Worm (Caenorhabditis elegans) whole organism, late embryonic: Measurements from ENCODE around the gene npl-10.

Experiments used
- Y22D7AL.16 ChIP-seq: sonication (generic microtip); optimal IDR thresholded peaks from 2 replicates; lab custom pipeline; 2016; ENCODE audit warnings: missing genetic modification characterization, missing compliant biosample characterization
- ama-1 ChIP-seq: fragments of 150-350 bp; optimal IDR thresholded peaks from 2 replicates; lab custom pipeline; 2014
- ceh-45 ChIP-seq: fragments of 200-800 bp; sonication (Bioruptor generic); IDR thresholded peaks from 2 replicates; pipeline ENCODE4 v1.3.6; 2022; ENCODE audit warnings: missing genetic modification reagents, missing genetic modification characterization, missing compliant biosample characterization
- elt-2 ChIP-seq: sonication (generic microtip); optimal IDR thresholded peaks from 2 replicates; lab custom pipeline; 2016; ENCODE audit warnings: missing genetic modification reagents, missing genetic modification characterization, missing compliant biosample characterization
- fkh-10 ChIP-seq: fragments of 150-350 bp; optimal IDR thresholded peaks from 2 replicates; lab custom pipeline; 2014; ENCODE audit warnings: missing biosample characterization, missing genetic modification reagents, missing genetic modification characterization
- mec-3 ChIP-seq: sonication (generic microtip); optimal IDR thresholded peaks from 2 replicates; lab custom pipeline; 2016; ENCODE audit warnings: borderline replicate concordance, missing genetic modification characterization, missing compliant biosample characterization
- nfya-1 ChIP-seq: sonication (generic microtip); optimal IDR thresholded peaks from 2 replicates; lab custom pipeline; 2017; ENCODE audit warnings: missing genetic modification characterization, mild to moderate bottlenecking, missing compliant biosample characterization, antibody characterized with exemption, moderate library complexity
- npax-4 ChIP-seq: sonication (generic microtip); optimal IDR thresholded peaks from 2 replicates; lab custom pipeline; 2016; ENCODE audit warnings: missing genetic modification characterization, missing compliant biosample characterization
- pag-3 ChIP-seq: sonication (generic microtip); optimal IDR thresholded peaks from 2 replicates; lab custom pipeline; 2016; ENCODE audit warnings: missing compliant biosample characterization, missing genetic modification characterization, borderline replicate concordance
- pax-1 ChIP-seq: fragments of 150-350 bp; optimal IDR thresholded peaks from 2 replicates; lab custom pipeline; 2014; ENCODE audit warnings: missing biosample characterization, missing genetic modification characterization
- pha-2 ChIP-seq: sonication (generic microtip); optimal IDR thresholded peaks from 2 replicates; lab custom pipeline; 2017; ENCODE audit warnings: mild to moderate bottlenecking, missing genetic modification characterization, missing compliant biosample characterization

DNA sequence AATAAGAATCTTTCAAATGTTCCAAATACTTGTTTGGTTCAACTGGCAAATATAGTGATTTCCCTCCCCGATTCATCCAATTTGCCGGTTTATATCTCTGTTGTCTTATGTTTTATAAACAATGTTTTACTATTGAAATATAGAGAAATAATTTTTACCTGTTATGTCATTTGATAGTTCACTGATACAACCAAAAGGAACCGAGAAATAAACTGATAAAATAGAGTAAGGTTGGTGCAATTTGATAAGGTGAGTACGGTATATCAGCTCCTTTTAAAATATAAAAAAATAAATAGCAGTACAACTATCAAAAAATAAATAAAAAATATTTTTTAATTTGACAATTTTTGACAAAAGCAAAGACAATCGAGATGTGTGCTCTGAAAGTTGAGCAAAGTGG is 8.9 kb downstream of the npl-10 start:
- TF ChIP-seq npax-4 (tag; lab: Kevin White, UChicago), result no peak
- TF ChIP-seq Y22D7AL.16 (tag; lab: Kevin White, UChicago), result no peak
- no peak for TF ChIP-seq pha-2 (tag; lab: Kevin White, UChicago)
- no peak for TF ChIP-seq fkh-10
- TF ChIP-seq ceh-45 (GFP tag; lab: Robert Waterston, UW), result no peak
- no peak for TF ChIP-seq nfya-1 (tag; lab: Kevin White, UChicago)
- no peak for TF ChIP-seq ama-1 (lab: Kevin White, UChicago)
- no peak for TF ChIP-seq pax-1
- TF ChIP-seq pag-3, result no peak
- peak; percentile 65 for TF ChIP-seq elt-2 (tag; lab: Kevin White, UChicago)
- TF ChIP-seq mec-3 (tag; lab: Kevin White, UChicago), result no peak
